Worm (Caenorhabditis elegans) whole organism, late embryonic: Measurements from ENCODE around the gene paqr-2.

Experiments
- lin-11 ChIP-seq: fragments of 200-800 bp; sonication (Bioruptor generic); optimal IDR thresholded peaks from 2 replicates; lab custom pipeline; 2018; ENCODE audit warnings: mild to moderate bottlenecking, missing genetic modification characterization, missing compliant biosample characterization
- nfya-1 ChIP-seq: sonication (generic microtip); optimal IDR thresholded peaks from 2 replicates; lab custom pipeline; 2017; ENCODE audit warnings: missing genetic modification characterization, mild to moderate bottlenecking, missing compliant biosample characterization, antibody characterized with exemption, moderate library complexity
- npax-4 ChIP-seq: sonication (generic microtip); optimal IDR thresholded peaks from 2 replicates; lab custom pipeline; 2016; ENCODE audit warnings: missing genetic modification characterization, missing compliant biosample characterization
- rnt-1 ChIP-seq: sonication (generic microtip); optimal IDR thresholded peaks from 2 replicates; lab custom pipeline; 2016; ENCODE audit warnings: missing genetic modification characterization, missing compliant biosample characterization

ce11 chrIII:5382073-5382472 lies 2.3 kb upstream of the paqr-2 start, which contains the start of gene Y32H12A.6:
- no peak for TF ChIP-seq lin-11 (tag; lab: Kevin White, UChicago)
- no peak for TF ChIP-seq nfya-1 (tag; lab: Kevin White, UChicago)
- no peak for TF ChIP-seq rnt-1 (tag; lab: Kevin White, UChicago)
- no peak for TF ChIP-seq npax-4 (tag; lab: Kevin White, UChicago)
